Worm (Caenorhabditis elegans): Measurements from ENCODE around the gene glit-1.

DNA sequence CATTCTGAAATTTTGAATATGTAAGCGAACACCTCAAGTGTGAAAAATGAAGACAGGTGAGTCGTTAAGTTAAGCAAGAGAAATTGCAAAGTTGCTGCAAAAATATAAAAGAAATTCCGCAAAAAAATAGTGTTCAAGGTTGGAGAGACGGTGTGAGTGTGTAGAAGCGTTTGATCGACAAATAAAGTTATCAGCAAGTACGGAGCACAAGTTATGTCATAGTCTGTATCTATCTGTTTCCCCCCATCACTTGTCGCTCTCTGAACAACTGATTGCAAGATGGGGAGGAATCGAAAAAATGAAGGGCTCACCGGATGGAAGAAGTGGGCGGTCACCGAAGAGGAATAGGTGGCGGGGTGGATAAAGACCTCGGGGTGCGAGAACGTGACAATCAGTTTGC is 37.0 kb downstream of the glit-1 start, which contains the start of gene lon-2:
- no peak for TF ChIP-seq sea-2 (GFP tag; optimal IDR thresholded peaks at IDR 0.05)
- TF ChIP-seq snpc-4 (tag; optimal IDR thresholded peaks at IDR 0.05), result no peak
- TF ChIP-seq elt-3 (tag; optimal IDR thresholded peaks at IDR 0.05), result no peak
